Worm (Caenorhabditis elegans): ENCODE results near the gene Y82E9BR.9.

ce11 chrIII:1342919-1343419, 16.6 kb downstream of the Y82E9BR.9 start, which contains the start of gene fbxa-27:
- no peak for TF ChIP-seq elt-1 (tag; optimal IDR thresholded peaks at IDR 0.05)
- no peak for TF ChIP-seq alr-1 (tag; optimal IDR thresholded peaks at IDR 0.05)
- no peak for TF ChIP-seq nhr-237 (tag; optimal IDR thresholded peaks at IDR 0.05)
- TF ChIP-seq lsy-2 (tag; optimal IDR thresholded peaks at IDR 0.05): no peak
- no peak for TF ChIP-seq lin-13 (GFP tag; optimal IDR thresholded peaks at IDR 0.05)
- TF ChIP-seq ztf-11 (tag; optimal IDR thresholded peaks at IDR 0.05): no peak
- TF ChIP-seq lin-11 (tag; optimal IDR thresholded peaks at IDR 0.05): no peak
- TF ChIP-seq ceh-16 (tag; optimal IDR thresholded peaks at IDR 0.05): no peak
